Fruit fly (Drosophila melanogaster): Measurements from ENCODE around the gene CG13250.
"Not testable (repeated sequence)": the region's sequence is repeated elsewhere in the genome, so short reads cannot be mapped to it uniquely, and the experiment has no call there.

CG13250 gene

dm6 chr3L:20498204-20498603, 35.3 kb upstream of the CG13250 start:
- no peak for TF ChIP-seq Hr38 (GFP tag; optimal IDR thresholded peaks at IDR 0.05)
- no peak for TF ChIP-seq net (GFP tag; optimal IDR thresholded peaks at IDR 0.05)
- TF ChIP-seq CG4318 (GFP tag; optimal IDR thresholded peaks at IDR 0.05): no peak
- no peak for TF ChIP-seq Met (GFP tag; optimal IDR thresholded peaks at IDR 0.05)
- no peak for TF ChIP-seq topi (GFP tag; optimal IDR thresholded peaks at IDR 0.05)
- no peak for TF ChIP-seq CG6276 (GFP tag; optimal IDR thresholded peaks at IDR 0.05)
- TF ChIP-seq CG31627 (GFP tag; optimal IDR thresholded peaks at IDR 0.05): no peak
- no peak for TF ChIP-seq vri (GFP tag; optimal IDR thresholded peaks at IDR 0.05)
- TF ChIP-seq ss (GFP tag; optimal IDR thresholded peaks at IDR 0.05): no peak

DNA sequence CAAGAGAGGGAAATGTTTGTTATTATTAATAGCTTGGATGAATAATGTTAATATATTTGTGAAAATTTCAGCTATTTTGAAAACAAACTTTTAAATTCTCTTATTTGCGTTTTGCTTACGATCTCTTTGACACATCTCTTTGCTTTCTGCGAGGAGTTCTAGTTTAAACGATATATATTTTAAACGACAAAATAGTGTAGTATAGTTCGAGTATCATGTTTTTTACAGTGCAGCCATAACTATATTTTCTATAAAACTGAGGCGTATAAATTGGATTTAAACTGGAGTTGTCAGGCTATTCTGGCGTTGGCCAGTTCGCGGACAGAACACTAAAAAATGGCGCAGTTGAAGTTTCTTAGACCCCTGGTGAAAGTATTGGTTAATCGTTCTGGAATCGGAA, 34.0 kb upstream of the CG13250 start, which contains the start of gene CG18281:
TSS of gene CG18281 (plus strand) at position 301 of the 400 bp plus-strand sequence.
- not testable (repeated sequence) for TF ChIP-seq Hr38 (GFP tag; optimal IDR thresholded peaks at IDR 0.05); CG8119 (GFP tag; IDR thresholded peaks at IDR 0.05); achi (GFP tag; optimal IDR thresholded peaks at IDR 0.05)

dm6 chr3L:20503256-20503655, 30.3 kb upstream of the CG13250 start:
- no peak for TF ChIP-seq Ets96B (tag; optimal IDR thresholded peaks at IDR 0.05)
- TF ChIP-seq Hr38 (GFP tag; optimal IDR thresholded peaks at IDR 0.05): no peak
- no peak for TF ChIP-seq dsx (GFP tag; optimal IDR thresholded peaks at IDR 0.05; ENCODE audit: poor library complexity, severe bottlenecking)
- no peak for TF ChIP-seq CG6792 (GFP tag; optimal IDR thresholded peaks at IDR 0.05)
- no peak for TF ChIP-seq vri (GFP tag; optimal IDR thresholded peaks at IDR 0.05)
- no peak for TF ChIP-seq CG11902 (GFP tag; optimal IDR thresholded peaks at IDR 0.05)
- no peak for TF ChIP-seq CG4318 (GFP tag; optimal IDR thresholded peaks at IDR 0.05)
- no peak for TF ChIP-seq esn (GFP tag; optimal IDR thresholded peaks at IDR 0.05)
- TF ChIP-seq CG32006 (GFP tag; optimal IDR thresholded peaks at IDR 0.05): no peak
- TF ChIP-seq Eip75B (GFP tag; optimal IDR thresholded peaks at IDR 0.05): no peak

DNA sequence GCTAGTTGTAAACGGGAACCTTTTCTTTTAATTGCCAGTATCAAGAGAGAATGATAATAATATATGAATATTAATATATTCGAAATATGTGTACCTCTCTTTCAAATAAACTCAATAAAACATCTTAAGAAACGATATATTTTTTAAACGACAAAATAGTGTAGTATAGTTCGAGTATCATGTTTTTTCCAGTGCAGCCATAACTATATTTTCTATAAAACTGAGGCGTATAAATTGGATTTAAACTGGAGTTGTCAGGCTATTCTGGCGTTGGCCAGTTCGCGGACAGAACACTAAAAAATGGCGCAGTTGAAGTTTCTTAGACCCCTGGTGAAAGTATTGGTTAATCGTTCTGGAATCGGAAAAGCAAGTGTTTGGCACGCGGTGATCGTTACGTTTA, 29.6 kb upstream of the CG13250 start, which contains the start of gene CG17637:
TSS of gene CG17637 (plus strand) at position 301 of the 400 bp plus-strand sequence.
- not testable (repeated sequence) for TF ChIP-seq dac (GFP tag; optimal IDR thresholded peaks at IDR 0.05); Sox102F (GFP tag; optimal IDR thresholded peaks at IDR 0.05); CG1621 (tag; optimal IDR thresholded peaks at IDR 0.05)

DNA sequence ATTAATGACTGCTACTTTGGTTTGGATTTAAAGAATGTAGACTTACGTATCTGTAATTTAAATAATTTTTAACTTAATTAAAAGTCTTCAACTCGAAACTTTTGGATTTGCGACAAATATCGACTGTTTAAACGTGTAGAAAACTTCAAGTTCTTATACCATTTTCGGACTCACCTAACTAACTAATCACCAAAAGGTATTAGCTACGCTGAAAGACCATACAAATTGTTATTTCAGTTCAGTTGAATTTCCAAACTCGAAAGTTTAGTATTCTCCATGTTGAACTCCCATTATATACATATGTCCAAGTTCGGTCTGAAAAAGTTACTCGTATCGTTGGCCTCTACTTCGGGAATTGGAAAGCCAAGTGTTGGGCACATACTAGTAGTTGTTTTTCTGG, 27.8 kb upstream of the CG13250 start, which contains the start of gene CG5078:
TSS of gene CG5078 (plus strand) at position 301 of the 400 bp plus-strand sequence.
- TF ChIP-seq Eip75B (GFP tag; optimal IDR thresholded peaks at IDR 0.05) (no peak), Hr39 (GFP tag; optimal IDR thresholded peaks at IDR 0.05) (no peak), CG3032 (tag; optimal IDR thresholded peaks at IDR 0.05) (no peak), salr (GFP tag; optimal IDR thresholded peaks at IDR 0.05) (no peak), Blimp-1 (GFP tag; optimal IDR thresholded peaks at IDR 0.05) (no peak), Lpt (GFP tag; optimal IDR thresholded peaks at IDR 0.05) (no peak), Sox14 (GFP tag; optimal IDR thresholded peaks at IDR 0.05) (no peak), topi (GFP tag; optimal IDR thresholded peaks at IDR 0.05) (no peak), CG4318 (GFP tag; optimal IDR thresholded peaks at IDR 0.05) (no peak), Ets96B (tag; optimal IDR thresholded peaks at IDR 0.05) (no peak), achi (GFP tag; optimal IDR thresholded peaks at IDR 0.05) (no peak), CG6792 (GFP tag; optimal IDR thresholded peaks at IDR 0.05) (no peak), CG7368 (GFP tag; optimal IDR thresholded peaks at IDR 0.05) (no peak), lz (GFP tag; optimal IDR thresholded peaks at IDR 0.05) (no peak), net (GFP tag; optimal IDR thresholded peaks at IDR 0.05) (no peak)

- TF ChIP-seq Eip78C (GFP tag) (peak; percentile 70), CG15336 (GFP tag; IDR thresholded peaks at IDR 0.05) (0 out of 2 replicates have a peak, but pooled peaks have one; percentile 18), CG7368 (GFP tag; optimal IDR thresholded peaks at IDR 0.05) (no peak)
Measured at dm6 chr3L:20507552-20507951, 26.0 kb upstream of the CG13250 start.
